Fruit fly (Drosophila melanogaster): ENCODE measurements around the gene Uch.
A peak's percentile ranks its signal among the peaks of the same experiment; 100 is the strongest.

The Uch gene

DNA sequence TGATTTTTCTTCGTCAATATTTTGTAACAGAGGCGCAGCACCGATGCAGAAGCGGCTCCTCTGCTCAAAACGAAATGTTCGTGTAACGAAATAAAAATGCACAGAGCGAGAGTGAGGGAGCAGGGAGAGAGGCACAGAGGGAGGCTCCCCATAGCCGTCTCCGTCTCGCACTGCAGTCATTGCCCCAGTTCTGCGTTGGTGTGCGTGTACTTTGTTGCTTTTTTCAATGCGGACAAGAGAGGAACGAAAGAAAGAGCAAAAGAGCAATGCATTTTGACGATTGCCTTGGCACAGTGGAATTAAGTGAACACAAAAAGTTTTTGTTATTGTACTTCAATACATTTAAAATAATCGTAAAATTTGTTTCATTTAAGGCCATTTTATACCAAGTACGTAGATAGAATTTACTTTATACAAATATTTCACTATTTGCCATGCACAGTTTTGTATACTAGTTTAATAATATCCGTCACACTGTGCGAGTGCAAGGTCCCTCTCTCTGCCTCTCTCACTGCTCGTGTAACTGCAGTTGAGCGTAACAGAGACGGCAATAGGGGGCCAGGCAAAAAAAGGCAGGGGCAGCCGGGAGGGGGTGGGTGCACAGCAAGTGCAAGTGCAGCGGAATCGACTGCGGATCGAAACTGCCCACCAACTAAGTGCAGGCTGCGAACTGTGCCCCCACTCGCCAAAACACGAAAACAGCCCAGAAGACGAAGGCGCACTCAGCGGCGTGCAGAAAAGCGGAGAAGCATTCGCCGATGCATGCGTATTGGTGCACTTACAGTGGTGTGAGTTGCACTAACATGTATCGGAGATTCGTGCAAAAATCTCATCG, 11.8 kb downstream of the Uch start (continued):
- TF ChIP-seq wek (GFP tag; optimal IDR thresholded peaks at IDR 0.05), result peak; percentile 94
- peak; percentile 97 for TF ChIP-seq CG17568 (GFP tag; optimal IDR thresholded peaks at IDR 0.05)
- TF ChIP-seq CG34224 (GFP tag; IDR thresholded peaks at IDR 0.05; ENCODE audit: partially characterized antibody), result no peak
- no peak for TF ChIP-seq Dref (GFP tag; IDR thresholded peaks at IDR 0.05)
- TF ChIP-seq Myb (GFP tag; optimal IDR thresholded peaks at IDR 0.05), result peak; percentile 81
- TF ChIP-seq TFAM (GFP tag; optimal IDR thresholded peaks at IDR 0.05), result peak; percentile 97
- peak; percentile 80 for TF ChIP-seq NFAT (GFP tag; IDR thresholded peaks at IDR 0.05)
- peak; percentile 98 for TF ChIP-seq CG1233 (GFP tag; optimal IDR thresholded peaks at IDR 0.05)
- TF ChIP-seq tio (GFP tag; optimal IDR thresholded peaks at IDR 0.05), result peak; percentile 97
- peak; percentile 96 for TF ChIP-seq CG1792 (GFP tag; optimal IDR thresholded peaks at IDR 0.05)
- TF ChIP-seq Gug (GFP tag; IDR thresholded peaks at IDR 0.05), result peak; percentile 96
- TF ChIP-seq C15 (GFP tag; IDR thresholded peaks at IDR 0.05), result peak; percentile 93
- TF ChIP-seq hb (GFP tag; IDR thresholded peaks at IDR 0.05; ENCODE audit: partially characterized antibody), result peak; percentile 90
- TF ChIP-seq Xrp1 (GFP tag; IDR thresholded peaks at IDR 0.05), result peak; percentile 100
- peak; percentile 100 for TF ChIP-seq gcm (GFP tag; optimal IDR thresholded peaks at IDR 0.05)
- peak; percentile 78 for TF ChIP-seq CG18011 (GFP tag; optimal IDR thresholded peaks at IDR 0.05)
- TF ChIP-seq Ptx1 (GFP tag; IDR thresholded peaks at IDR 0.05), result peak; percentile 98
- peak; percentile 17 for TF ChIP-seq D19B (GFP tag; optimal IDR thresholded peaks at IDR 0.05)
- peak; percentile 95 for TF ChIP-seq shn (GFP tag; optimal IDR thresholded peaks at IDR 0.05)
- TF ChIP-seq CG11247 (GFP tag; IDR thresholded peaks at IDR 0.05), result peak; percentile 96
- peak; percentile 97 to 98 for TF ChIP-seq dpn (GFP tag; optimal IDR thresholded peaks at IDR 0.05)
- TF ChIP-seq CG7928 (GFP tag; optimal IDR thresholded peaks at IDR 0.05), result peak; percentile 44
- TF ChIP-seq CG3065 (GFP tag; optimal IDR thresholded peaks at IDR 0.05), result peak; percentile 96
- no peak for TF ChIP-seq unc-4 (GFP tag; IDR thresholded peaks at IDR 0.05; ENCODE audit: partially characterized antibody)
- TF ChIP-seq CG4820 (GFP tag; optimal IDR thresholded peaks at IDR 0.05), result peak; percentile 99
- TF ChIP-seq stc (GFP tag; IDR thresholded peaks at IDR 0.05), result peak; percentile 100
- TF ChIP-seq CG13894 (tag; optimal IDR thresholded peaks at IDR 0.05), result no peak
- peak; percentile 97 for TF ChIP-seq Antp (GFP tag; optimal IDR thresholded peaks at IDR 0.05)
- peak; percentile 97 for TF ChIP-seq onecut (GFP tag; IDR thresholded peaks at IDR 0.05)
- peak; percentile 100 for TF ChIP-seq CG2202 (tag; optimal IDR thresholded peaks at IDR 0.05)
- peak; percentile 96 for TF ChIP-seq kah (GFP tag; optimal IDR thresholded peaks at IDR 0.05)
- TF ChIP-seq CG14710 (tag; optimal IDR thresholded peaks at IDR 0.05), result peak; percentile 99
- TF ChIP-seq tll (GFP tag; optimal IDR thresholded peaks at IDR 0.05), result peak in 1 of 2 experiments; percentile 90
- peak; percentile 98 for TF ChIP-seq Atf3 (GFP tag; optimal IDR thresholded peaks at IDR 0.05)
- peak; percentile 94 for TF ChIP-seq tup (GFP tag; optimal IDR thresholded peaks at IDR 0.05)
- no peak for TF ChIP-seq CG6765 (GFP tag; optimal IDR thresholded peaks at IDR 0.05)
- TF ChIP-seq dan (GFP tag; IDR thresholded peaks at IDR 0.05), result peak; percentile 99
- peak; percentile 98 for TF ChIP-seq CG18476 (GFP tag; optimal IDR thresholded peaks at IDR 0.05)
- TF ChIP-seq CG15696 (tag; optimal IDR thresholded peaks at IDR 0.05), result peak; percentile 99
- TF ChIP-seq CG13287 (GFP tag; IDR thresholded peaks at IDR 0.05; ENCODE audit: partially characterized antibody), result no peak
- TF ChIP-seq Atf6 (GFP tag; IDR thresholded peaks at IDR 0.05), result peak; percentile 92
- TF ChIP-seq CG8359 (GFP tag; optimal IDR thresholded peaks at IDR 0.05; ENCODE audit: borderline replicate concordance), result peak; percentile 96
- peak; percentile 14 for TF ChIP-seq gro (GFP tag; optimal IDR thresholded peaks at IDR 0.05)
- TF ChIP-seq CG30020 (tag; optimal IDR thresholded peaks at IDR 0.05), result peak; percentile 91
- peak; percentile 99 for TF ChIP-seq chn (GFP tag; optimal IDR thresholded peaks at IDR 0.05)
- TF ChIP-seq NC2β (GFP tag; optimal IDR thresholded peaks at IDR 0.05), result peak; percentile 99
- peak; percentile 100 for TF ChIP-seq Sox102F (GFP tag; optimal IDR thresholded peaks at IDR 0.05)
- TF ChIP-seq Hey (tag; optimal IDR thresholded peaks at IDR 0.05), result peak; percentile 65
